Fruit fly (Drosophila melanogaster): ENCODE measurements around the gene Lsp1beta.
A peak's percentile ranks its signal among the peaks of the same experiment; 100 is the strongest.

Gene Lsp1beta

DNA sequence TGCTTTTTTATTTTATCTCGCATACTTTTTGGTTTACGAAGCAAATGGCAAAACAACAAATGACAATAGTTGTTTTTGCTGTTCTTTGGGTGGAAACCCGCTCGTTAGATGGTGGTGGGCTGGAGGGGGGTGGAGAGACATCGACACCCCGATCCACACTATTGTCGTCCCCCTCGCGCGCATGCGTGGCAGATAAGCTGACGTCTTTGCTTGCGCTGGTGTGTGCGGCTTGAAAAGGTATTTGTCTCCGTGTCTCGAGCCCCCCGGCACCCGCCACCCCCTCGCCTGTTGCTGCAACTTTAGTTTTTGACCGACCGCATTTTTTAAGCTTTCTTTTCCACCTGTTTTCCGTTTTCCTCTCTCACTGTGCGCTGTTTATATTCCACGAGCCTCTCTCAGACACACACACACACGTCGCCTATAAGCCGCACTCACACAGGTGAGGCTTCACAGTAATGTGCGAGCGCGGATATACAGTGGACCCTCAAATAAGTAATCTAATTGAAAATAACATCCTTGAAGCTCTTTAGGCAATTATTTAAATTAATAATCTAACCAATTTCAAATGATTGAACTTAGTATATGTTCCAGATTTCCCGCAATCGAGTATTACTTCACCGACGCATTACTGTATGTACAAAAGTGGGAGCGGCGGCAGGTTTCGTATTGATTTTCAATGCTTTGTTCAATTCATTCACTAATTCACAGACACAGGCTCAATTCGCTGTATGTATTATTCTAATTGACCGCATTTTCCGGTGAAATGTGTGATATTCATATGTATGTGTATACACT is 31.2 kb upstream of the Lsp1beta start (continued):
- TF ChIP-seq bbx (GFP tag; IDR thresholded peaks at IDR 0.05; ENCODE audit: partially characterized antibody) (no peak; the same call in 1 of the 2 replicates), CG13624 (GFP tag; optimal IDR thresholded peaks at IDR 0.05) (peak; percentile 93), ci (GFP tag; IDR thresholded peaks at IDR 0.05) (peak; percentile 97), fd64A (GFP tag; optimal IDR thresholded peaks at IDR 0.05) (peak; percentile 71), zen2 (GFP tag; IDR thresholded peaks at IDR 0.05; ENCODE audit: partially characterized antibody) (no peak), grn (GFP tag; optimal IDR thresholded peaks at IDR 0.05) (no peak), CG12071 (GFP tag; optimal IDR thresholded peaks at IDR 0.05) (peak; percentile 89), CG12942 (GFP tag; optimal IDR thresholded peaks at IDR 0.05) (peak; percentile 90), CG18619 (GFP tag; optimal IDR thresholded peaks at IDR 0.05) (peak; percentile 87), Nf-YB (GFP tag; optimal IDR thresholded peaks at IDR 0.05) (peak; percentile 73), CG15479 (GFP tag; optimal IDR thresholded peaks at IDR 0.05) (no peak), CG30431 (GFP tag; optimal IDR thresholded peaks at IDR 0.05) (peak; percentile 81), sens-2 (GFP tag; IDR thresholded peaks at IDR 0.05) (peak; percentile 88), stwl (tag; optimal IDR thresholded peaks at IDR 0.05) (no peak), danr (GFP tag; IDR thresholded peaks at IDR 0.05) (peak; percentile 84), tio (GFP tag; optimal IDR thresholded peaks at IDR 0.05) (peak; percentile 89), CG9609 (GFP tag; optimal IDR thresholded peaks at IDR 0.05) (peak; percentile 78), eve (GFP tag; optimal IDR thresholded peaks at IDR 0.05) (no peak), bcd (GFP tag; optimal IDR thresholded peaks at IDR 0.05) (peak; percentile 92), oc (tag; optimal IDR thresholded peaks at IDR 0.05) (peak; percentile 89), CG16863 (GFP tag; optimal IDR thresholded peaks at IDR 0.05) (peak; percentile 90), z (GFP tag; IDR thresholded peaks at IDR 0.05) (no peak), Med (GFP tag) (peak; percentile 99), Dek (tag; optimal IDR thresholded peaks at IDR 0.05) (peak; percentile 93), CG6175 (GFP tag; IDR thresholded peaks at IDR 0.05) (peak; percentile 92)

DNA sequence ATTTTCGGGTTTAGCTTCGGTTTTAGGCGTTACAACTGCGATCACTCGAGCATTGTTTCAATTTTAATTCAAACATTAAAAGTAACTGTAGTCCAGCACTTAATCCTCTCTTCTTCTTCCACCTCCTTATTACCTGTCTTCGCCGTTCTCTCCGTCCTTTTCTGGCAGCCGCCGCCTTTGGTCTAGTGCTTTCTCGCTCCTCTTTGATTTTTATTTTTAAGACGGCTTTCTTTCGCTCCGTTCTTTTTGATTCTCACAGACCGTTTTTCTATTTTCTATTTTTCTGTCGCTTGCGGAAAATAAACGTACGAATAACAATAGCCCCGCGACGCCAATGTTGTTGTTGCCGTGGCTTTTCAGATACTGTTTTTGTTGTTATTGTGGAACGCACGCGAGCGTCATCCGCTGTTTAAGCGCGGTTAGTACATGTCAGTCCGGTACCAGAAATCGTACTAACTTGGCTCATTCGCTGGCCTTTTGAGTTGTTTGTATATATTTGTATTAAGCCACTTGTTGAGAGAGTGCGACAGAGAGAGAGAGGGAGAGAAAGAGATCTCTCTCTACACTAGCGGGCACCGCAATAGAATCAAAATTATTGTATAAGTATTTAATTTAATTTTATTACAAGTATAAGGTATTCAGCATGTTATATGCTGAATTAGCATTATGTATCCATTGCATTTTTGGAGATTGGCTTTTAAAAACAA is 30.2 kb upstream of the Lsp1beta start, which contains the start of gene aru:
aru (minus strand) TSS at position 456 of the 707 bp plus-strand sequence.
- TF ChIP-seq CG10543 (GFP tag; optimal IDR thresholded peaks at IDR 0.05) (peak; percentile 48), CG17361 (GFP tag; IDR thresholded peaks at IDR 0.05) (peak; percentile 44; the same call in 1 of the 3 replicates), sob (GFP tag; IDR thresholded peaks at IDR 0.05) (peak; percentile 38; the same call in 1 of the 2 replicates), chinmo (GFP tag; IDR thresholded peaks at IDR 0.05; ENCODE audit: partially characterized antibody) (0 out of 4 replicates have a peak, but pooled peaks have one; percentile 60), CG30020 (tag; optimal IDR thresholded peaks at IDR 0.05) (no peak), ind (GFP tag; optimal IDR thresholded peaks at IDR 0.05) (no peak), Sry-β (GFP tag; optimal IDR thresholded peaks at IDR 0.05) (no peak), CG1529 (GFP tag; optimal IDR thresholded peaks at IDR 0.05) (no peak), C15 (GFP tag; IDR thresholded peaks at IDR 0.05) (no peak), ERR (GFP tag; optimal IDR thresholded peaks at IDR 0.05) (no peak), Atf6 (GFP tag; IDR thresholded peaks at IDR 0.05) (peak; percentile 75), Sin3A (optimal IDR thresholded peaks at IDR 0.05) (no peak), CG8359 (GFP tag; optimal IDR thresholded peaks at IDR 0.05; ENCODE audit: borderline replicate concordance) (no peak), CG11696 (GFP tag; IDR thresholded peaks at IDR 0.05) (peak; percentile 99), Hmx (GFP tag; optimal IDR thresholded peaks at IDR 0.05) (no peak), CG12659 (GFP tag; optimal IDR thresholded peaks at IDR 0.05) (peak; percentile 47), Xrp1 (GFP tag; IDR thresholded peaks at IDR 0.05) (peak; percentile 30; the same call in 1 of the 2 replicates), exex (tag; optimal IDR thresholded peaks at IDR 0.05) (no peak), nmo (GFP tag; optimal IDR thresholded peaks at IDR 0.05) (no peak), H15 (GFP tag; IDR thresholded peaks at IDR 0.05) (no peak), ash1 (GFP tag; optimal IDR thresholded peaks at IDR 0.05) (no peak), onecut (GFP tag; IDR thresholded peaks at IDR 0.05) (no peak), CkIIα-i1 (GFP tag; IDR thresholded peaks at IDR 0.05) (no peak), CG6272 (GFP tag; IDR thresholded peaks at IDR 0.05) (no peak)

Measured in whole organism, embryonic.